Fruit fly (Drosophila melanogaster) whole organism, prepupa: ENCODE results near the gene Gr64e.

ENCODE experiments used
- Blimp-1 ChIP-seq: fragments of 200-800 bp; sonication (Bioruptor generic); optimal IDR thresholded peaks from 3 replicates; lab custom pipeline; 2017; ENCODE audit warnings: missing biosample characterization, missing genetic modification characterization, mild to moderate bottlenecking, moderate library complexity, missing genetic modification reagents
- CG10669 ChIP-seq: fragments of 200-800 bp; sonication (Bioruptor generic); optimal IDR thresholded peaks from 3 replicates; lab custom pipeline; 2018; ENCODE audit warnings: missing biosample characterization, mild to moderate bottlenecking, missing genetic modification characterization, moderate library complexity
- CG11902 ChIP-seq: fragments of 200-800 bp; sonication (Bioruptor generic); optimal IDR thresholded peaks from 3 replicates; lab custom pipeline; 2016; ENCODE audit warnings: missing biosample characterization, missing genetic modification characterization
- CG15336 ChIP-seq: fragments of 200-800 bp; sonication (Bioruptor generic); IDR thresholded peaks from 2 replicates; pipeline ENCODE4 v1.3.6; 2022; ENCODE audit warnings: missing biosample characterization, missing genetic modification characterization
- CG1621 ChIP-seq: fragments of 200-800 bp; sonication (Bioruptor generic); optimal IDR thresholded peaks from 3 replicates; lab custom pipeline; 2018; ENCODE audit warnings: missing biosample characterization, mild to moderate bottlenecking, missing genetic modification characterization
- CG3032 ChIP-seq: fragments of 200-800 bp; optimal IDR thresholded peaks from 2 replicates; lab custom pipeline; 2019; ENCODE audit warnings: missing biosample characterization, mild to moderate bottlenecking, missing genetic modification characterization, moderate library complexity
- CG34406 ChIP-seq: fragments of 200-800 bp; sonication (Bioruptor generic); optimal IDR thresholded peaks from 3 replicates; lab custom pipeline; 2016; ENCODE audit warnings: missing biosample characterization, missing genetic modification characterization
- CG3919 ChIP-seq: fragments of 200-800 bp; sonication (Bioruptor generic); optimal IDR thresholded peaks from 3 replicates; lab custom pipeline; 2016; ENCODE audit warnings: missing biosample characterization, missing genetic modification characterization
- CG4318 ChIP-seq: fragments of 200-800 bp; sonication (Bioruptor generic); optimal IDR thresholded peaks from 3 replicates; lab custom pipeline; 2017; ENCODE audit warnings: missing biosample characterization, mild to moderate bottlenecking, missing genetic modification characterization
- CG6163 ChIP-seq: fragments of 200-800 bp; sonication (Bioruptor generic); IDR thresholded peaks from 3 replicates; pipeline ENCODE4 v1.3.6; 2022; ENCODE audit warnings: missing biosample characterization, missing genetic modification characterization
- CG6854 ChIP-seq: fragments of 200-800 bp; sonication (Bioruptor generic); optimal IDR thresholded peaks from 2 replicates; lab custom pipeline; 2017; ENCODE audit warnings: missing biosample characterization, mild to moderate bottlenecking, missing genetic modification characterization
- CG7368 ChIP-seq: fragments of 200-800 bp; sonication (Bioruptor generic); optimal IDR thresholded peaks from 3 replicates; lab custom pipeline; 2016; ENCODE audit warnings: missing biosample characterization, missing genetic modification characterization
- CG8632 ChIP-seq: fragments of 200-800 bp; sonication (Bioruptor generic); optimal IDR thresholded peaks from 3 replicates; lab custom pipeline; 2016; ENCODE audit warnings: missing biosample characterization, missing genetic modification characterization
- CG9139 ChIP-seq: fragments of 200-800 bp; sonication (Bioruptor generic); optimal IDR thresholded peaks from 3 replicates; lab custom pipeline; 2017; ENCODE audit warnings: missing biosample characterization, mild to moderate bottlenecking, missing genetic modification characterization
- Eip75B ChIP-seq: fragments of 200-800 bp; sonication (Bioruptor generic); optimal IDR thresholded peaks from 3 replicates; lab custom pipeline; 2016; ENCODE audit warnings: missing biosample characterization, missing genetic modification characterization
- Eip78C ChIP-seq: fragments of 200-800 bp; sonication (Bioruptor generic); peaks from one replicate; lab custom pipeline; 2016; ENCODE audit warnings: missing biosample characterization, missing genetic modification characterization
- Eip93F ChIP-seq: fragments of 200-800 bp; sonication (Bioruptor generic); optimal IDR thresholded peaks from 2 replicates; lab custom pipeline; 2016; ENCODE audit warnings: missing biosample characterization, mild to moderate bottlenecking, missing genetic modification characterization
- Ets21C ChIP-seq: fragments of 200-800 bp; sonication (Bioruptor generic); optimal IDR thresholded peaks from 3 replicates; lab custom pipeline; 2016; ENCODE audit warnings: missing biosample characterization, missing genetic modification characterization
- Gug ChIP-seq: fragments of 200-800 bp; sonication (Bioruptor generic); IDR thresholded peaks from 2 replicates; pipeline ENCODE4 v1.3.6; 2022; ENCODE audit warnings: missing biosample characterization, missing genetic modification characterization
- Lpt ChIP-seq: fragments of 200-800 bp; sonication (Bioruptor generic); optimal IDR thresholded peaks from 3 replicates; lab custom pipeline; 2016; ENCODE audit warnings: missing biosample characterization, missing genetic modification characterization
- Met ChIP-seq: fragments of 200-800 bp; sonication (Bioruptor generic); optimal IDR thresholded peaks from 3 replicates; lab custom pipeline; 2016; ENCODE audit warnings: missing biosample characterization, missing genetic modification characterization
- Smox ChIP-seq: fragments of 200-800 bp; sonication (Bioruptor generic); optimal IDR thresholded peaks from 3 replicates; lab custom pipeline; 2016; ENCODE audit warnings: missing biosample characterization, missing genetic modification characterization
- Sox102F ChIP-seq: fragments of 200-800 bp; sonication (Bioruptor generic); optimal IDR thresholded peaks from 2 replicates; lab custom pipeline; 2016; ENCODE audit warnings: missing biosample characterization, mild to moderate bottlenecking, missing genetic modification characterization
- Sox15 ChIP-seq: fragments of 200-800 bp; sonication (Bioruptor generic); optimal IDR thresholded peaks from 3 replicates; lab custom pipeline; 2016; ENCODE audit warnings: missing biosample characterization, missing genetic modification characterization
- achi ChIP-seq: fragments of 200-800 bp; sonication (Bioruptor generic); optimal IDR thresholded peaks from 3 replicates; lab custom pipeline; 2016; ENCODE audit warnings: missing biosample characterization, missing genetic modification characterization
- acj6 ChIP-seq: fragments of 200-800 bp; sonication (Bioruptor generic); optimal IDR thresholded peaks from 3 replicates; lab custom pipeline; 2016; ENCODE audit warnings: missing biosample characterization, missing genetic modification characterization
- dac ChIP-seq: fragments of 200-800 bp; sonication (Bioruptor generic); optimal IDR thresholded peaks from 2 replicates; lab custom pipeline; 2017; ENCODE audit warnings: missing biosample characterization, mild to moderate bottlenecking, missing genetic modification characterization
- dsx ChIP-seq: fragments of 200-800 bp; optimal IDR thresholded peaks from 3 replicates; lab custom pipeline; 2019; ENCODE audit warnings: missing biosample characterization, mild to moderate bottlenecking, missing genetic modification characterization, moderate library complexity; ENCODE audit not compliant: poor library complexity, severe bottlenecking
- esn ChIP-seq: fragments of 200-800 bp; sonication (Bioruptor generic); optimal IDR thresholded peaks from 2 replicates; lab custom pipeline; 2016; ENCODE audit warnings: missing biosample characterization, mild to moderate bottlenecking, missing genetic modification characterization, moderate library complexity
- fd59A ChIP-seq: fragments of 200-800 bp; sonication (Bioruptor generic); optimal IDR thresholded peaks from 2 replicates; lab custom pipeline; 2017; ENCODE audit warnings: missing biosample characterization, mild to moderate bottlenecking, missing genetic modification characterization, missing genetic modification reagents
- fkh ChIP-seq: fragments of 200-800 bp; sonication (Bioruptor generic); optimal IDR thresholded peaks from 3 replicates; lab custom pipeline; 2017; ENCODE audit warnings: missing biosample characterization, mild to moderate bottlenecking, missing genetic modification characterization, moderate library complexity
- lz ChIP-seq: fragments of 200-800 bp; sonication (Bioruptor generic); optimal IDR thresholded peaks from 3 replicates; lab custom pipeline; 2016; ENCODE audit warnings: missing biosample characterization, missing genetic modification characterization
- net ChIP-seq: fragments of 200-800 bp; sonication (Bioruptor generic); optimal IDR thresholded peaks from 3 replicates; lab custom pipeline; 2016; ENCODE audit warnings: missing biosample characterization, missing genetic modification characterization
- salr ChIP-seq, 2 experiments: fragments of 200-800 bp; sonication (Bioruptor generic); optimal IDR thresholded peaks; 3 replicates each; lab custom pipeline; 2016 to 2018; ENCODE audit warnings: missing biosample characterization in 2 of 2, missing genetic modification characterization in 2 of 2, mild to moderate bottlenecking in 1 of 2
- ss ChIP-seq, 2 experiments: fragments of 200-800 bp; sonication (Bioruptor generic); optimal IDR thresholded peaks; 2 replicates in 1 of 2; 3 replicates in 1 of 2; lab custom pipeline; 2017 to 2018; ENCODE audit warnings: mild to moderate bottlenecking in 2 of 2, missing biosample characterization in 2 of 2, missing genetic modification characterization in 2 of 2, moderate library complexity in 1 of 2
- vri ChIP-seq: fragments of 200-800 bp; sonication (Bioruptor generic); optimal IDR thresholded peaks from 3 replicates; lab custom pipeline; 2016; ENCODE audit warnings: missing biosample characterization, mild to moderate bottlenecking, missing genetic modification characterization

The Gr64e gene

DNA sequence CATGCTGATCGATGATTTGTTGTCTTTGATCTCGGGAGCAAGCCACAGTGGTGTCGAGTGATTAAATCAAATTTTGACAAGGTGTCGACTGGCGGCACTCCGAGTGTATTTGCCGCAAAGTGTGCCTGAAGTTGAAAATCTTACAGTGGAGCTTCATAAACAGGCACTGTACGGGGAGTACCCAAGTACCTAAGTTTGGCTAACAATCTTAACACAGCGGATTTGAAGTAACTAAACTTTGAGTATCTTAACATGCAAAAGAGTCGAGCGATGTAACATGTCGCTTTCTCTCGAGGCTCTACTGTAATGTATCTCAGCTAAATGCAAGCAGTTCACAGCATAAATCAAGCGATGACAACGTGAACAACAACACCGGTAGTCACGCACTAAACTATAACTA is 15.2 kb upstream of the Gr64e start (continued):
- peak; percentile 27; the same call in 1 of the 2 replicates for TF ChIP-seq Gug
- TF ChIP-seq dac = no peak
- TF ChIP-seq Eip75B (GFP tag; lab: Kevin White, UChicago) = no peak
- TF ChIP-seq esn (GFP tag; lab: Kevin White, UChicago) = no peak
- no peak for TF ChIP-seq lz (GFP tag; lab: Kevin White, UChicago)
- no peak for TF ChIP-seq salr (GFP tag; optimal IDR thresholded peaks at IDR 0.05; lab: Kevin White, UChicago)
- peak; percentile 12 for TF ChIP-seq CG4318 (GFP tag; lab: Kevin White, UChicago)
- no peak for TF ChIP-seq dsx (GFP tag; lab: Kevin White, UChicago)
- TF ChIP-seq Smox (GFP tag; lab: Kevin White, UChicago) = no peak
- no peak for TF ChIP-seq Sox15 (GFP tag; lab: Kevin White, UChicago)
- TF ChIP-seq net (GFP tag; lab: Kevin White, UChicago) = no peak
- peak; percentile 40 for TF ChIP-seq CG15336 (GFP tag; lab: Robert Waterston, UW)

- TF ChIP-seq CG11902 (GFP tag; lab: Kevin White, UChicago) (no peak), esn (GFP tag; lab: Kevin White, UChicago) (no peak), CG7368 (no peak), CG6163 (GFP tag; lab: Robert Waterston, UW) (no peak), CG6854 (GFP tag; lab: Kevin White, UChicago) (no peak), acj6 (GFP tag; lab: Kevin White, UChicago) (no peak), CG4318 (GFP tag; lab: Kevin White, UChicago) (no peak), lz (GFP tag; lab: Kevin White, UChicago) (no peak), Eip93F (GFP tag; lab: Kevin White, UChicago) (no peak)
- TF ChIP-seq, all 60 proteins: peak for 0
Measured at dm6 chr3L:4018228-4018928, 13.6 kb upstream of the Gr64e start, which contains the start of gene FoxL1. TSS of gene FoxL1 (plus strand) at chr3L:4018878.

DNA sequence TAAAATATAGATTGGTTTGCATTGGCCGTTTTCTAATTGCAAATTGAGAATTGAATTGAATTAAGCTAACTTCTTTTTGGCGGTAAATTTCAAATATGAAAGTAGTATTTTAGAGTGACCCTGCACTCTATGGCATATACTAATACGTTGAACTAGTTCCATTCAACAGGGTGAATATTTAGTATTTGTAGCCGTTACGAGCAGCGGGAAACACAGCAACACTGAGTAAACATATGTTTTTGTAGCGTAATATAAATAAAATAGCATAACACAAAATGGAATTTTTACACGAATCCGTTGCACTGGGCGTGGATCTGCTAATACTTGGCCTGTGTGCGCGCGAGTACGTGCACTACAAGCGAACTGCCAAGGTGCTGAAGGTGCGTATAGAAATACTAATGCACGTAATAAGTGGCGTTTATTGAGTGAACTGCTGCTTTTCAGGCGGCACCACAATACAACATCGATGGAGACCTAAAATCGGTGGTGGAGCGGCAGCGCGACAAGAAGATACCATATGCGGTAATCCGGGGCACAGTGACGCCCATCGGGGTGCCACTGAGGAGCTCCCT is 10.6 kb upstream of the Gr64e start, which contains the start of gene Mul1:
TSS of gene Mul1 (plus strand) at position 198 of the 572 bp plus-strand sequence.
- TF ChIP-seq lz (GFP tag; lab: Kevin White, UChicago) (no peak), CG34406 (no peak), Eip78C (no peak), CG3032 (no peak), achi (GFP tag; lab: Kevin White, UChicago) (no peak), CG6163 (GFP tag; lab: Robert Waterston, UW) (no peak), Met (GFP tag; lab: Kevin White, UChicago) (no peak), vri (GFP tag; lab: Kevin White, UChicago) (peak; percentile 28), Sox102F (no peak), fd59A (no peak), CG3919 (GFP tag; lab: Kevin White, UChicago) (no peak), Ets21C (no peak), ss (GFP tag; optimal IDR thresholded peaks at IDR 0.05; lab: Kevin White, UChicago) (no peak), fkh (GFP tag; lab: Kevin White, UChicago) (peak; percentile 90), Eip75B (GFP tag; lab: Kevin White, UChicago) (no peak), CG1621 (tag; lab: Kevin White, UChicago) (no peak), CG9139 (no peak), CG8632 (GFP tag; lab: Kevin White, UChicago) (no peak), Eip93F (GFP tag; lab: Kevin White, UChicago) (no peak), Lpt (GFP tag; lab: Kevin White, UChicago) (no peak), Gug (no peak), CG10669 (GFP tag; lab: Kevin White, UChicago) (no peak), Blimp-1 (GFP tag; lab: Kevin White, UChicago) (no peak), esn (GFP tag; lab: Kevin White, UChicago) (peak; percentile 5)
